Worm (Caenorhabditis elegans) whole organism, midembryonic: ENCODE data around the gene srx-17.

Experiments
- T22C8.4 ChIP-seq: fragments of 200-800 bp; sonication (Bioruptor generic); IDR thresholded peaks from 2 replicates; pipeline ENCODE4 v1.3.6; 2022; ENCODE audit warnings: missing genetic modification characterization, missing compliant biosample characterization
- cog-1 ChIP-seq: sonication (generic microtip); optimal IDR thresholded peaks from 2 replicates; lab custom pipeline; 2016; ENCODE audit warnings: missing genetic modification characterization, missing compliant biosample characterization
- flt-1 ChIP-seq: fragments of 200-800 bp; sonication (Bioruptor generic); IDR thresholded peaks from 2 replicates; pipeline ENCODE4 v1.3.6; 2022; ENCODE audit warnings: missing genetic modification characterization, missing compliant biosample characterization
- klf-2 ChIP-seq: fragments of 200-800 bp; sonication (Bioruptor generic); conservative IDR thresholded peaks from 2 replicates; pipeline ENCODE4 v1.3.6; 2022; ENCODE audit warnings: missing genetic modification reagents, missing genetic modification characterization, missing compliant biosample characterization
- med-1 ChIP-seq: sonication (generic microtip); optimal IDR thresholded peaks from 2 replicates; lab custom pipeline; 2017; ENCODE audit warnings: missing genetic modification characterization, mild to moderate bottlenecking, missing compliant biosample characterization, antibody characterized with exemption, missing genetic modification reagents; ENCODE audit not compliant: insufficient read depth
- ref-1 ChIP-seq: fragments of 200-800 bp; sonication (Bioruptor generic); conservative IDR thresholded peaks from 2 replicates; pipeline ENCODE4 v1.3.6; 2022; ENCODE audit warnings: missing genetic modification reagents, missing genetic modification characterization, missing compliant biosample characterization
- tab-1 ChIP-seq: fragments of 200-800 bp; sonication (Bioruptor generic); IDR thresholded peaks from 2 replicates; pipeline ENCODE4 v1.3.6; 2022; ENCODE audit warnings: missing genetic modification characterization, missing compliant biosample characterization
- ztf-23 ChIP-seq: fragments of 200-800 bp; sonication (Bioruptor generic); IDR thresholded peaks from 2 replicates; pipeline ENCODE4 v1.3.6; 2022; ENCODE audit warnings: missing genetic modification reagents, missing genetic modification characterization, missing compliant biosample characterization
- ztf-29 ChIP-seq: fragments of 200-800 bp; sonication (Bioruptor generic); IDR thresholded peaks from 2 replicates; pipeline ENCODE4 v1.3.6; 2022; ENCODE audit warnings: missing genetic modification reagents, missing genetic modification characterization, missing compliant biosample characterization

Gene srx-17

DNA sequence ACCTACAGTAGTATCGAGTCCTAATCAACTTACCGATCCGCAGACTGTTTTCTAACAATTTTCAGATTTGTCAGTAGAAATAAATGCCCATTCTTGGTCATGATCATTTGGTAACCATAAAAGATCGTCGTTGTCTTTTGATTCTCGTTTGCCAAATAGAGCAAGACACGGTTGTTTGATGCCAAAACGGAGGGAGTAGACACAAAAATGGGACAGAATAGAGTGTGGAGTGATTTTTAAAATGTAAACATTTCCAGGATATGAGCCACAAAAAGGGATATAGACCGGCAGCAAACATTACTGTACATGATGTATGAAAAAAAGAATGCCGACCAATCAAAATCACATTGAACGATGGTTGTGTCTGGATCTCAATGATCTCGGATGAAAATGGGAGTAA lies 24.1 kb upstream of the srx-17 start, which contains the start of gene F55B12.2:
Gene F55B12.2, minus strand, starts transcription at position 101 of the 400 bp plus-strand sequence.
- TF ChIP-seq klf-2 (no peak), med-1 (GFP tag; lab: Kevin White, UChicago) (no peak), flt-1 (no peak), ref-1 (GFP tag; lab: Robert Waterston, UW) (no peak), ztf-29 (no peak), tab-1 (GFP tag; lab: Robert Waterston, UW) (no peak), cog-1 (tag; lab: Kevin White, UChicago) (no peak), ztf-23 (GFP tag; lab: Robert Waterston, UW) (no peak), T22C8.4 (GFP tag; lab: Robert Waterston, UW) (no peak)

- TF ChIP-seq ztf-29 = no peak
- peak; percentile 7 for TF ChIP-seq cog-1 (tag; lab: Kevin White, UChicago)
- TF ChIP-seq tab-1 (GFP tag; lab: Robert Waterston, UW) = no peak
- TF ChIP-seq T22C8.4 (GFP tag; lab: Robert Waterston, UW) = no peak
These were observed 22.1 kb upstream of the srx-17 start, which contains the start of gene sel-10 for ce11 chrV:13818824-13819408. TSS of gene sel-10 (plus strand) at chrV:13819361.

DNA sequence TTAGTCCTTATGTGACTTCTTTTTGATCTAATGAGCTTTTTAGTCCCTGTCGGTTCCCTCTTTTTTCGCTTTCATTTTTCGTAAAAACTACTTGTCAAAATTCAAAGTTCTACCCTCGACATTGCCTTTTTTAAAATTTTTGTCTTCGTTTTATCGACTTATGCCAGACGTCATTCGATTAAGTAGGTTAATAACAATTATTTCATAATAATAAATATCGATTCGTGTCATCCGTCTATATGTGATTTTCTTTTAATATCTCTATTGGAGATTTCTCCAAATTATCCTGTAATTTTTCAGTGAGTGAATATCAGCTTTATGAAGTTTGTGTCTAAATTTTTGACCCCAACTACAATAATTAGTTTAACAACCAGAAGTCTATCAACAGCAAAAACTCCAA lies 18.3 kb upstream of the srx-17 start, which contains the start of gene hpo-31:
Gene hpo-31, plus strand, starts transcription at position 301 of the 400 bp plus-strand sequence.
- TF ChIP-seq T22C8.4 (GFP tag; lab: Robert Waterston, UW) (no peak), ref-1 (GFP tag; lab: Robert Waterston, UW) (no peak)

ce11 chrV:13827920-13828319 lies 13.1 kb upstream of the srx-17 start, which contains the start of gene nrf-5:
TSS of gene nrf-5 (plus strand) at chrV:13828267.
- no peak for TF ChIP-seq klf-2
- TF ChIP-seq ref-1 (GFP tag; lab: Robert Waterston, UW) = no peak
- TF ChIP-seq tab-1 (GFP tag; lab: Robert Waterston, UW) = no peak
- no peak for TF ChIP-seq ztf-29
- TF ChIP-seq med-1 (GFP tag; lab: Kevin White, UChicago) = no peak
- TF ChIP-seq ztf-23 (GFP tag; lab: Robert Waterston, UW) = no peak
- TF ChIP-seq T22C8.4 (GFP tag; lab: Robert Waterston, UW) = no peak
- TF ChIP-seq flt-1 = no peak
- no peak for TF ChIP-seq cog-1 (tag; lab: Kevin White, UChicago)

ce11 chrV:13830813-13831212 lies 10.2 kb upstream of the srx-17 start, which contains the start of gene str-165:
TSS of gene str-165 (plus strand) at chrV:13831113.
- TF ChIP-seq cog-1 (tag; lab: Kevin White, UChicago) (no peak), ref-1 (GFP tag; lab: Robert Waterston, UW) (no peak), T22C8.4 (GFP tag; lab: Robert Waterston, UW) (no peak), med-1 (GFP tag; lab: Kevin White, UChicago) (no peak), klf-2 (no peak), flt-1 (no peak), ztf-29 (no peak), ztf-23 (GFP tag; lab: Robert Waterston, UW) (no peak), tab-1 (GFP tag; lab: Robert Waterston, UW) (no peak)

DNA sequence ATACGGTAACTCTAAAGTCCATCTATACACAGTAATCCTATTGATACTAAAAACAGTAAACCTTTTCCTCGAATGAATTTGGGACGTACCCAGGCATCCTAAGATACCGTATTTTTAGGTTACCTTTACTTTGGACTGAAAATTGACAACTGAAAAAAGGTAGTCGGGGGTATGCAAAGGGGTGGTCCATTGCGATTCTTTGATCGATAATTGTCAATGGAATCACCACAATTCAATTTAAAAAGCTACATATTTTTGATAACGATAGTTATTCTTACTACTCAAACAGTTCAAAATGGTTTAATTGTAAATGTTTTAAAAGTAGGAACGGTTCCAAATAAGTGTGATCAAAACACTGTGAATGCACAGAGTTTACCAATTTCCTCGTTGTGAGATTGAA lies 7.1 kb upstream of the srx-17 start, which contains the start of gene srx-129:
Gene srx-129, plus strand, starts transcription at position 301 of the 400 bp plus-strand sequence.
- TF ChIP-seq ref-1 (GFP tag; lab: Robert Waterston, UW) = no peak
- TF ChIP-seq tab-1 (GFP tag; lab: Robert Waterston, UW) = no peak
- no peak for TF ChIP-seq klf-2
- TF ChIP-seq ztf-23 (GFP tag; lab: Robert Waterston, UW) = no peak
- no peak for TF ChIP-seq cog-1 (tag; lab: Kevin White, UChicago)
- no peak for TF ChIP-seq T22C8.4 (GFP tag; lab: Robert Waterston, UW)
- TF ChIP-seq med-1 (GFP tag; lab: Kevin White, UChicago) = no peak
- TF ChIP-seq flt-1 = no peak
- TF ChIP-seq ztf-29 = no peak

- TF ChIP-seq ref-1 (GFP tag; lab: Robert Waterston, UW) (no peak), cog-1 (tag; lab: Kevin White, UChicago) (no peak), ztf-29 (no peak), tab-1 (GFP tag; lab: Robert Waterston, UW) (no peak)
These were observed 3.8 kb upstream of the srx-17 start, which contains the start of gene srx-128 for ce11 chrV:13837173-13837572. TSS of gene srx-128 (plus strand) at chrV:13837473.

DNA sequence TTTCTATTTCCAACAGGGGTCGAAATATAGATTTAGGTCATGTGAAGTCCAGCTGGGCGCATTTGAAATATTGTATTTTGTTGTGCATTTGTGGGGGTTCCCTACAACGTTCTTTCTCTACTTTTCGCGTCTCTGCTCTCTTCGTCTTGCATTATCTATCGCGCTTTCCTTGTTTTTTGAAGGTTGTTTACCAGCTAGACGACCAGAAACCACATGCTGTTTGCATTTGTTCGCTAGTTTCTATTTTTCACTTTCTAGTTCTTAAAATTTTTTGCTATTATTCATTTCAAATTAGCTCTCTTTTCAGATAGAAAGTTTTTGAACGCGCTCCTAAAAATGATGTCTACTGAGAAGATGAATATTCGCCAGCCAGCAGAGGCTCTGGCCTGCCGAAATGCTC lies 1.6 kb upstream of the srx-17 start, which contains the start of gene F55B12.10:
Gene F55B12.10, plus strand, starts transcription at position 301 of the 400 bp plus-strand sequence.
- TF ChIP-seq ztf-29 (no peak), tab-1 (GFP tag; lab: Robert Waterston, UW) (no peak), ref-1 (GFP tag; lab: Robert Waterston, UW) (no peak), klf-2 (no peak), flt-1 (no peak), med-1 (GFP tag; lab: Kevin White, UChicago) (no peak), ztf-23 (GFP tag; lab: Robert Waterston, UW) (no peak), cog-1 (tag; lab: Kevin White, UChicago) (no peak), T22C8.4 (GFP tag; lab: Robert Waterston, UW) (no peak)

DNA sequence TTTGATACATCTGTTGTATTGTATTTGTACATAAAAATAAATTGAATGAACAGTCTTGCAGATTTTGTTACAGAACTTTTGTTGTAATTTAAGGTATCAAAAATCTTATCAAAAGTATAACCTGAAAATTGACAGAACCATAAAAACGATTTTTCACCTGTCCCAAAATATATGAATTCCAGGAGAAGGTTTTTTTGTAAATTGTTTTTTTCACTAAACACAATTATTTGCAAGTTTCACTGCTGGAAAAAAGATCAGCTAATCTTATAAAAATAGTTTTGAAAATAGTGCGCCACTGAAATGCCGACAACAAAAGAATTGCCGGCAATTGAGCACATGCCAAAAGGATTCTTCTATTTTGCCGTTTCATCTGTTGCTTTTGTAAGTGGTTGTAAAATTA lies 2.1 kb downstream of the srx-17 start, which contains the start of gene srx-130:
Gene srx-130, plus strand, starts transcription at position 301 of the 400 bp plus-strand sequence.
- TF ChIP-seq ref-1 (GFP tag; lab: Robert Waterston, UW) (no peak), T22C8.4 (GFP tag; lab: Robert Waterston, UW) (no peak), ztf-23 (GFP tag; lab: Robert Waterston, UW) (no peak), klf-2 (no peak), med-1 (GFP tag; lab: Kevin White, UChicago) (no peak), ztf-29 (no peak), tab-1 (GFP tag; lab: Robert Waterston, UW) (no peak), flt-1 (no peak), cog-1 (tag; lab: Kevin White, UChicago) (no peak)

DNA sequence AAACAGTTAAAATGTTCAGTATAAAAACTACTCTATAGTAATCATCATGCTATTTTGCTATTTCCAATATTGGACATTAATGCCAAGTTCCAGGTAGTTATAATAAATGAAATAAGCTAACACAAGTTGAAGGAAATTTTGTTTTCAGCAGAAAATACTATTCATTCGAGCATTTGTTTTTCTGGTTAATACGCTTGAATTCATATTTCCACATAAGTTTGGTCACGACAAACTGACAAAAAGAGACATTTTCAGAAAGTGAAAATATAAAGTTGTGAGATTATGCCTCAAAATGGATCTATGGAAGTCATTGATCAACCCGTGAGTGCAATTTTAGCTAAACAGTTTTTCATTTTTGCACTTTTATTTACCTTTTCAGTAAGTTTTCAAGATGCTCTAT lies 4.1 kb downstream of the srx-17 start, which contains the start of gene srx-131:
Gene srx-131, plus strand, starts transcription at position 301 of the 400 bp plus-strand sequence.
- TF ChIP-seq med-1 (GFP tag; lab: Kevin White, UChicago) (no peak), cog-1 (tag; lab: Kevin White, UChicago) (no peak), ztf-29 (no peak), T22C8.4 (GFP tag; lab: Robert Waterston, UW) (no peak), flt-1 (no peak), ref-1 (GFP tag; lab: Robert Waterston, UW) (no peak), ztf-23 (GFP tag; lab: Robert Waterston, UW) (no peak), tab-1 (GFP tag; lab: Robert Waterston, UW) (no peak), klf-2 (no peak)
